Worm (Caenorhabditis elegans): ENCODE data around the gene set-21.

DNA sequence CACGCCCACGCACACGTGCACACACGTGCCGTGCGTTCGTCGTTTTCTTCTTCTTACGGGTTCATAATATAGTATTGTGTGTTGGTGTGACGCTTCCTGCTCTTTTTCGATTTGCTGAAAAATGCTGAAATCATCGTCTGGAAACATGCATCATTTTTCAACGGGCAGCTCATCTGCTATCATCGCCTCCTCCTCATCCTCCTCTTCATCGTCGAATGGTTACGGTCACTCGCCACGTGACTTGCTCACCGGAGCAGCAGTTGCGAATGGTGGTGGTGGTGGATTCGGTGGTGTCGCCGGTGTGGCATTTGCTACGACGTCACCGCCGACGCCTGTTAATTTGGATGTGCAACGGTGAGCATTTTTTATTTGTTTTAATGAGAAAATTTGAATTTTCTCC is 18.1 kb downstream of the set-21 start:
- TF ChIP-seq ets-5 (GFP tag; IDR thresholded peaks at IDR 0.05), result no peak
- TF ChIP-seq nhr-77 (tag; optimal IDR thresholded peaks at IDR 0.05), result no peak
- TF ChIP-seq elt-2 (tag; optimal IDR thresholded peaks at IDR 0.05), result no peak
- no peak for TF ChIP-seq lin-39 (tag; optimal IDR thresholded peaks at IDR 0.05)
- TF ChIP-seq egl-13 (tag; optimal IDR thresholded peaks at IDR 0.05), result no peak
- no peak for TF ChIP-seq nhr-85 (tag)
- TF ChIP-seq nhr-237 (tag; optimal IDR thresholded peaks at IDR 0.05), result no peak
- no peak for TF ChIP-seq nhr-76 (tag; optimal IDR thresholded peaks at IDR 0.05)
- TF ChIP-seq lin-13 (GFP tag; optimal IDR thresholded peaks at IDR 0.05), result no peak
- TF ChIP-seq fkh-10 (GFP tag; optimal IDR thresholded peaks at IDR 0.05), result no peak

All from whole organism, L1 larva.